Fruit fly (Drosophila melanogaster) whole organism, embryonic: ENCODE measurements around the gene PGAP1.
A peak's percentile ranks its signal among the peaks of the same experiment; 100 is the strongest.

Experiments used
- Antp ChIP-seq: fragments of 200-800 bp; sonication (Bioruptor generic); optimal IDR thresholded peaks from 3 replicates; lab custom pipeline; 2016; ENCODE audit warnings: missing biosample characterization, missing genetic modification characterization
- CG10431 ChIP-seq: fragments of 200-800 bp; sonication (Bioruptor generic); optimal IDR thresholded peaks from 3 replicates; lab custom pipeline; 2018; ENCODE audit warnings: missing biosample characterization, mild to moderate bottlenecking, missing genetic modification characterization
- CG17361 ChIP-seq: fragments of 200-800 bp; sonication (Bioruptor generic); IDR thresholded peaks from 3 replicates; pipeline ENCODE4 v1.3.6; 2022; ENCODE audit warnings: missing biosample characterization, missing genetic modification characterization
- CG18262 ChIP-seq: fragments of 200-800 bp; optimal IDR thresholded peaks from 3 replicates; lab custom pipeline; 2019; ENCODE audit warnings: missing biosample characterization, mild to moderate bottlenecking, missing genetic modification characterization, moderate library complexity
- CG2202 ChIP-seq: fragments of 200-800 bp; sonication (Bioruptor generic); optimal IDR thresholded peaks from 2 replicates; lab custom pipeline; 2018; ENCODE audit warnings: missing biosample characterization, mild to moderate bottlenecking, missing genetic modification characterization
- CG2875 ChIP-seq: fragments of 200-800 bp; sonication (Bioruptor generic); optimal IDR thresholded peaks from 2 replicates; lab custom pipeline; 2017; ENCODE audit warnings: missing biosample characterization, mild to moderate bottlenecking, missing genetic modification characterization, missing genetic modification reagents
- CG3065 ChIP-seq: fragments of 200-800 bp; sonication (Bioruptor generic); optimal IDR thresholded peaks from 2 replicates; lab custom pipeline; 2016; ENCODE audit warnings: missing biosample characterization, missing genetic modification characterization
- CG31441 ChIP-seq: fragments of 200-800 bp; sonication (Bioruptor generic); IDR thresholded peaks from 2 replicates; pipeline ENCODE4 v1.3.6; 2022; ENCODE audit warnings: missing biosample characterization, missing genetic modification characterization
- CG33213 ChIP-seq: fragments of 200-800 bp; sonication (Bioruptor generic); optimal IDR thresholded peaks from 3 replicates; lab custom pipeline; 2016; ENCODE audit warnings: missing biosample characterization, missing genetic modification characterization
- CG3407 ChIP-seq: fragments of 200-800 bp; sonication (Bioruptor generic); optimal IDR thresholded peaks from 2 replicates; lab custom pipeline; 2018; ENCODE audit warnings: missing biosample characterization, mild to moderate bottlenecking, missing genetic modification characterization
- CG4328 ChIP-seq: fragments of 200-800 bp; sonication (Bioruptor generic); optimal IDR thresholded peaks from 3 replicates; lab custom pipeline; 2017; ENCODE audit warnings: missing biosample characterization, missing genetic modification reagents, missing genetic modification characterization
- CG6654 ChIP-seq: fragments of 200-800 bp; sonication (Bioruptor generic); optimal IDR thresholded peaks from 2 replicates; lab custom pipeline; 2017; ENCODE audit warnings: missing biosample characterization, mild to moderate bottlenecking, missing genetic modification characterization
- CG7372 ChIP-seq: fragments of 200-800 bp; sonication (Bioruptor generic); IDR thresholded peaks from 2 replicates; pipeline ENCODE4 v1.3.6; 2022; ENCODE audit warnings: missing biosample characterization, missing genetic modification characterization
- CG7839 ChIP-seq: fragments of 200-800 bp; sonication (Bioruptor generic); optimal IDR thresholded peaks from 3 replicates; lab custom pipeline; 2018; ENCODE audit warnings: missing biosample characterization, mild to moderate bottlenecking, missing genetic modification characterization, moderate library complexity
- CG7963 ChIP-seq: fragments of 200-800 bp; sonication (Bioruptor generic); IDR thresholded peaks from 3 replicates; pipeline ENCODE4 v1.3.6; 2022; ENCODE audit warnings: missing biosample characterization, missing genetic modification characterization; ENCODE audit not compliant: partially characterized antibody
- CG8388 ChIP-seq: fragments of 200-800 bp; sonication (Bioruptor generic); optimal IDR thresholded peaks from 2 replicates; lab custom pipeline; 2019; ENCODE audit warnings: missing biosample characterization, mild to moderate bottlenecking, missing genetic modification characterization, moderate library complexity
- CG8478 ChIP-seq: fragments of >200 bp; optimal IDR thresholded peaks from 2 replicates; lab custom pipeline; 2018
- CG8924 ChIP-seq: fragments of 200-800 bp; optimal IDR thresholded peaks from 3 replicates; lab custom pipeline; 2019; ENCODE audit warnings: missing biosample characterization, mild to moderate bottlenecking, missing genetic modification characterization, moderate library complexity
- CG9727 ChIP-seq: fragments of 200-800 bp; sonication (Bioruptor generic); optimal IDR thresholded peaks from 3 replicates; lab custom pipeline; 2017; ENCODE audit warnings: missing biosample characterization, mild to moderate bottlenecking, missing genetic modification characterization
- Fer1 ChIP-seq: fragments of 200-800 bp; sonication (Bioruptor generic); optimal IDR thresholded peaks from 2 replicates; lab custom pipeline; 2017; ENCODE audit warnings: missing biosample characterization, mild to moderate bottlenecking, missing genetic modification characterization
- HHEX ChIP-seq: fragments of 200-800 bp; sonication (Bioruptor generic); optimal IDR thresholded peaks from 3 replicates; lab custom pipeline; 2017; ENCODE audit warnings: missing biosample characterization, mild to moderate bottlenecking, missing genetic modification characterization, missing genetic modification reagents
- Hr3 ChIP-seq: fragments of 200-800 bp; sonication (Bioruptor generic); optimal IDR thresholded peaks from 3 replicates; lab custom pipeline; 2016; ENCODE audit warnings: missing biosample characterization, missing genetic modification characterization
- Mrtf ChIP-seq: fragments of 200-800 bp; sonication (Bioruptor generic); IDR thresholded peaks from 3 replicates; pipeline ENCODE4 v1.3.6; 2022; ENCODE audit warnings: missing biosample characterization, missing genetic modification characterization
- Poxn ChIP-seq: fragments of 200-800 bp; sonication (Bioruptor generic); IDR thresholded peaks from 2 replicates; pipeline ENCODE4 v1.3.6; 2022; ENCODE audit warnings: missing biosample characterization, missing genetic modification characterization
- Six4 ChIP-seq: fragments of 200-800 bp; sonication (Bioruptor generic); optimal IDR thresholded peaks from 2 replicates; lab custom pipeline; 2016; ENCODE audit warnings: missing biosample characterization, missing genetic modification characterization
- Spps ChIP-seq: fragments of 200-800 bp; sonication (Bioruptor generic); optimal IDR thresholded peaks from 2 replicates; lab custom pipeline; 2018; ENCODE audit warnings: missing biosample characterization, mild to moderate bottlenecking, missing genetic modification characterization
- Sry-δ ChIP-seq: fragments of 200-800 bp; sonication (Bioruptor generic); optimal IDR thresholded peaks from 2 replicates; lab custom pipeline; 2016; ENCODE audit warnings: missing biosample characterization, missing genetic modification characterization
- Xbp1 ChIP-seq: fragments of 200-800 bp; sonication (Bioruptor generic); optimal IDR thresholded peaks from 3 replicates; lab custom pipeline; 2016; ENCODE audit warnings: missing biosample characterization, mild to moderate bottlenecking, missing genetic modification characterization
- ac ChIP-seq: fragments of 200-800 bp; sonication (Bioruptor generic); optimal IDR thresholded peaks from 3 replicates; lab custom pipeline; 2017; ENCODE audit warnings: missing biosample characterization, mild to moderate bottlenecking, missing genetic modification characterization
- bsh ChIP-seq, 2 experiments: fragments of 200-800 bp; sonication (Bioruptor generic); optimal IDR thresholded peaks; 2 replicates each; lab custom pipeline; 2017 to 2018; ENCODE audit warnings: mild to moderate bottlenecking in 2 of 2, missing biosample characterization in 2 of 2, missing genetic modification characterization in 2 of 2, moderate library complexity in 1 of 2
- caup ChIP-seq: fragments of 200-800 bp; sonication (Bioruptor generic); optimal IDR thresholded peaks from 3 replicates; lab custom pipeline; 2017; ENCODE audit warnings: missing biosample characterization, mild to moderate bottlenecking, missing genetic modification characterization, moderate library complexity; ENCODE audit not compliant: severe bottlenecking
- croc ChIP-seq: fragments of 200-800 bp; sonication (Bioruptor generic); conservative IDR thresholded peaks from 3 replicates; pipeline ENCODE4 v1.3.6; 2022; ENCODE audit warnings: missing biosample characterization, missing genetic modification characterization
- danr ChIP-seq: fragments of 200-800 bp; sonication (Bioruptor generic); IDR thresholded peaks from 2 replicates; pipeline ENCODE4 v1.3.6; 2022; ENCODE audit warnings: missing biosample characterization, missing genetic modification characterization
- dpn ChIP-seq, 2 experiments: fragments of 200-800 bp; sonication (Bioruptor generic); optimal IDR thresholded peaks; 3 replicates each; lab custom pipeline; 2016; ENCODE audit warnings: missing biosample characterization in 2 of 2, missing genetic modification characterization in 2 of 2
- dysf ChIP-seq: fragments of 200-800 bp; sonication (Bioruptor generic); IDR thresholded peaks from 3 replicates; pipeline ENCODE4 v1.3.6; 2022; ENCODE audit warnings: missing biosample characterization, missing genetic modification characterization
- her ChIP-seq: fragments of 200-800 bp; sonication (Bioruptor generic); optimal IDR thresholded peaks from 2 replicates; lab custom pipeline; 2016; ENCODE audit warnings: missing biosample characterization, missing genetic modification characterization
- lov ChIP-seq, 2 experiments: fragments of 200-800 bp in 1 of 2; fragments of >200 bp in 1 of 2; sonication (Bioruptor generic) in 1 of 2; IDR thresholded peaks in 1 of 2; optimal IDR thresholded peaks in 1 of 2; 2 replicates in 1 of 2; 3 replicates in 1 of 2; pipeline versions ENCODE4 v1.3.6 to Lab custom; 2017 to 2022; ENCODE audit warnings: missing biosample characterization in 1 of 2, missing genetic modification characterization in 1 of 2
- p53 ChIP-seq: fragments of 200-800 bp; sonication (Bioruptor generic); optimal IDR thresholded peaks from 2 replicates; lab custom pipeline; 2016; ENCODE audit warnings: missing biosample characterization, missing genetic modification characterization
- pita ChIP-seq: fragments of 200-800 bp; sonication (Bioruptor generic); optimal IDR thresholded peaks from 2 replicates; lab custom pipeline; 2017; ENCODE audit warnings: missing biosample characterization, mild to moderate bottlenecking, missing genetic modification characterization
- sens-2 ChIP-seq: fragments of 200-800 bp; sonication (Bioruptor generic); IDR thresholded peaks from 2 replicates; pipeline ENCODE4 v1.3.6; 2022; ENCODE audit warnings: missing biosample characterization, missing genetic modification characterization
- shn ChIP-seq: fragments of 200-800 bp; sonication (Bioruptor generic); optimal IDR thresholded peaks from 3 replicates; lab custom pipeline; 2016; ENCODE audit warnings: missing biosample characterization, missing genetic modification characterization
- slou ChIP-seq: fragments of 200-800 bp; sonication (Bioruptor generic); optimal IDR thresholded peaks from 3 replicates; lab custom pipeline; 2016; ENCODE audit warnings: missing biosample characterization, missing genetic modification characterization
- tgo ChIP-seq: fragments of 200-800 bp; sonication (Bioruptor generic); IDR thresholded peaks from 3 replicates; pipeline ENCODE4 v1.3.6; 2022; ENCODE audit warnings: missing biosample characterization, missing genetic modification characterization

PGAP1 gene

dm6 chrX:5639083-5639482 lies 50.2 kb downstream of the PGAP1 start (continued):
- TF ChIP-seq CG7963 (GFP tag; lab: Robert Waterston, UW), result no peak
- peak; percentile 28 for TF ChIP-seq HHEX
- peak; percentile 45; the same call in 2 of the 3 replicates for TF ChIP-seq croc (GFP tag; lab: Robert Waterston, UW)
- TF ChIP-seq CG9727 (GFP tag; lab: Kevin White, UChicago), result peak; percentile 29
- peak; percentile 33 for TF ChIP-seq CG2202 (tag; lab: Kevin White, UChicago)
- TF ChIP-seq danr (GFP tag; lab: Robert Waterston, UW), result no peak
- peak in 1 of 2 experiments; percentile 79 for TF ChIP-seq bsh (GFP tag; optimal IDR thresholded peaks at IDR 0.05; lab: Kevin White, UChicago)
- TF ChIP-seq CG7372 (GFP tag; lab: Robert Waterston, UW), result no peak
- peak; percentile 53; the same call in 1 of the 2 replicates for TF ChIP-seq CG31441 (GFP tag; lab: Robert Waterston, UW)
- peak; percentile 59 for TF ChIP-seq sens-2
- peak; percentile 9 for TF ChIP-seq CG33213
- TF ChIP-seq tgo (GFP tag; lab: Robert Waterston, UW), result peak; percentile 42; the same call in 1 of the 3 replicates
- TF ChIP-seq lov (optimal IDR thresholded peaks at IDR 0.05; lab: Kevin White, UChicago), result no peak
- peak; percentile 70; the same call in 1 of the 3 replicates for TF ChIP-seq lov (GFP tag; IDR thresholded peaks at IDR 0.05; lab: Robert Waterston, UW)
- TF ChIP-seq Antp (GFP tag; lab: Kevin White, UChicago), result peak; percentile 3
- TF ChIP-seq CG3065, result no peak
- TF ChIP-seq CG7839 (tag; lab: Kevin White, UChicago), result peak; percentile 55
- TF ChIP-seq Spps (tag; lab: Kevin White, UChicago), result no peak
- TF ChIP-seq CG2875, result peak; percentile 38
- TF ChIP-seq caup (GFP tag; lab: Kevin White, UChicago), result peak; percentile 16
- TF ChIP-seq Xbp1, result peak; percentile 53
- no peak for TF ChIP-seq Six4 (GFP tag; lab: Kevin White, UChicago)
- TF ChIP-seq dpn (GFP tag; optimal IDR thresholded peaks at IDR 0.05; lab: Kevin White, UChicago), result peak in 1 of 2 experiments; percentile 44
- TF ChIP-seq CG6654 (GFP tag; lab: Kevin White, UChicago), result peak; percentile 29
- TF ChIP-seq ac (GFP tag; lab: Kevin White, UChicago), result peak; percentile 3
- 0 out of 3 replicates have a peak, but pooled peaks have one; percentile 41 for TF ChIP-seq CG17361 (GFP tag; lab: Robert Waterston, UW)
- peak; percentile 24 for TF ChIP-seq Fer1 (GFP tag; lab: Kevin White, UChicago)
- TF ChIP-seq Hr3, result no peak
- no peak for TF ChIP-seq pita (GFP tag; lab: Kevin White, UChicago)
- peak; percentile 53 for TF ChIP-seq CG18262 (tag; lab: Kevin White, UChicago)
- TF ChIP-seq CG4328 (GFP tag; lab: Kevin White, UChicago), result no peak
- no peak for TF ChIP-seq CG8478 (lab: Kevin White, UChicago)
- 0 out of 2 replicates have a peak, but pooled peaks have one; percentile 7 for TF ChIP-seq Poxn (GFP tag; lab: Robert Waterston, UW)
- TF ChIP-seq slou (GFP tag; lab: Kevin White, UChicago), result no peak
- TF ChIP-seq CG3407, result peak; percentile 7
- TF ChIP-seq dysf (GFP tag; lab: Robert Waterston, UW), result peak; percentile 19; the same call in 1 of the 3 replicates
- TF ChIP-seq p53 (GFP tag; lab: Kevin White, UChicago), result no peak
- TF ChIP-seq CG10431 (GFP tag; lab: Kevin White, UChicago), result peak; percentile 2
- no peak for TF ChIP-seq CG8924 (tag; lab: Kevin White, UChicago)
- peak; percentile 60 for TF ChIP-seq CG8388
- TF ChIP-seq Mrtf (GFP tag; lab: Robert Waterston, UW), result no peak
- no peak for TF ChIP-seq Sry-δ (GFP tag; lab: Kevin White, UChicago)
- no peak for TF ChIP-seq her (GFP tag; lab: Kevin White, UChicago)
- no peak for TF ChIP-seq shn (GFP tag; lab: Kevin White, UChicago)
